Worm (Caenorhabditis elegans): ENCODE results near the gene F41G3.3.

Gene F41G3.3

ce11 chrII:6734674-6735073 is 21.7 kb upstream of the F41G3.3 start, which contains the start of gene T14B4.3:
TSS of gene T14B4.3 (plus strand) at chrII:6734937.
- no peak for TF ChIP-seq unc-62 (GFP tag; optimal IDR thresholded peaks at IDR 0.05)
- peak; percentile 15 for TF ChIP-seq lsy-12 (tag; optimal IDR thresholded peaks at IDR 0.05)
- peak; percentile 93 for TF ChIP-seq pha-4 (tag; optimal IDR thresholded peaks at IDR 0.05)
- TF ChIP-seq nhr-76 (tag; optimal IDR thresholded peaks at IDR 0.05) = no peak
- TF ChIP-seq ZK546.5 (tag; optimal IDR thresholded peaks at IDR 0.05) = no peak
- no peak for TF ChIP-seq elt-3 (tag; optimal IDR thresholded peaks at IDR 0.05)
- peak; percentile 69 for TF ChIP-seq nfya-1 (tag; optimal IDR thresholded peaks at IDR 0.05; ENCODE audit: insufficient read depth)
- no peak for TF ChIP-seq unc-39 (tag; optimal IDR thresholded peaks at IDR 0.05)
- TF ChIP-seq ztf-11 (tag; optimal IDR thresholded peaks at IDR 0.05) = no peak
- no peak for TF ChIP-seq mdl-1 (tag; optimal IDR thresholded peaks at IDR 0.05)
- peak; percentile 25 for TF ChIP-seq snpc-4 (tag; optimal IDR thresholded peaks at IDR 0.05)
- TF ChIP-seq fkh-10 (GFP tag; optimal IDR thresholded peaks at IDR 0.05) = no peak
- TF ChIP-seq nhr-23 (tag; optimal IDR thresholded peaks at IDR 0.05) = peak; percentile 44
- no peak for TF ChIP-seq nhr-237 (tag; optimal IDR thresholded peaks at IDR 0.05)
- no peak for TF ChIP-seq ceh-82 (tag; optimal IDR thresholded peaks at IDR 0.05)
- no peak for TF ChIP-seq egl-27 (tag; optimal IDR thresholded peaks at IDR 0.05)
- peak; percentile 69 for TF ChIP-seq nhr-43 (tag; optimal IDR thresholded peaks at IDR 0.05; ENCODE audit: poor library complexity, severe bottlenecking)
- no peak for TF ChIP-seq ztf-4 (tag; optimal IDR thresholded peaks at IDR 0.05)
- no peak for TF ChIP-seq daf-12 (tag; optimal IDR thresholded peaks at IDR 0.05)
- TF ChIP-seq eor-1 (tag; optimal IDR thresholded peaks at IDR 0.05) = no peak
- TF ChIP-seq jun-1 (tag; optimal IDR thresholded peaks at IDR 0.05) = no peak
- TF ChIP-seq tbx-2 (tag; optimal IDR thresholded peaks at IDR 0.05) = no peak
- TF ChIP-seq egl-5 (tag; optimal IDR thresholded peaks at IDR 0.05) = peak; percentile 21
- no peak for TF ChIP-seq sea-2 (GFP tag; optimal IDR thresholded peaks at IDR 0.05)
- TF ChIP-seq nhr-11 (tag; optimal IDR thresholded peaks at IDR 0.05) = no peak
- TF ChIP-seq nhr-25 (tag; optimal IDR thresholded peaks at IDR 0.05) = peak; percentile 54
- TF ChIP-seq nhr-77 (tag; optimal IDR thresholded peaks at IDR 0.05) = no peak
- peak; percentile 87 for TF ChIP-seq lin-15B (tag; optimal IDR thresholded peaks at IDR 0.05)
- no peak for TF ChIP-seq zag-1 (tag; optimal IDR thresholded peaks at IDR 0.05)
- no peak for TF ChIP-seq R02D3.7 (tag; optimal IDR thresholded peaks at IDR 0.05)
- peak; percentile 54 for TF ChIP-seq pqm-1 (tag; optimal IDR thresholded peaks at IDR 0.05)
- TF ChIP-seq ceh-9 (tag; optimal IDR thresholded peaks at IDR 0.05) = no peak
- TF ChIP-seq lin-39 (tag; optimal IDR thresholded peaks at IDR 0.05) = peak; percentile 17
- TF ChIP-seq elt-2 (tag; optimal IDR thresholded peaks at IDR 0.05) = peak; percentile 27
- no peak for TF ChIP-seq elt-1 (tag; optimal IDR thresholded peaks at IDR 0.05)

- TF ChIP-seq nhr-12 (tag; optimal IDR thresholded peaks at IDR 0.05) (no peak), ztf-4 (tag; optimal IDR thresholded peaks at IDR 0.05) (no peak), pqm-1 (tag; optimal IDR thresholded peaks at IDR 0.05) (no peak), nhr-67 (tag; optimal IDR thresholded peaks at IDR 0.05) (no peak), aly-2 (tag; optimal IDR thresholded peaks at IDR 0.05) (no peak), ceh-82 (tag; optimal IDR thresholded peaks at IDR 0.05) (no peak), ZK546.5 (tag; optimal IDR thresholded peaks at IDR 0.05) (no peak), ama-1 (optimal IDR thresholded peaks at IDR 0.05) (no peak), egl-5 (tag; optimal IDR thresholded peaks at IDR 0.05) (no peak), nhr-43 (tag; optimal IDR thresholded peaks at IDR 0.05; ENCODE audit: poor library complexity, severe bottlenecking) (no peak), elt-3 (tag; optimal IDR thresholded peaks at IDR 0.05) (no peak), ceh-28 (tag; optimal IDR thresholded peaks at IDR 0.05) (no peak), lin-39 (tag; optimal IDR thresholded peaks at IDR 0.05) (no peak), nhr-28 (tag; optimal IDR thresholded peaks at IDR 0.05) (no peak), daf-12 (tag; optimal IDR thresholded peaks at IDR 0.05) (no peak), mml-1 (tag; optimal IDR thresholded peaks at IDR 0.05) (no peak), lsy-12 (tag; optimal IDR thresholded peaks at IDR 0.05) (no peak)
Observed at ce11 chrII:6736066-6736465, 20.3 kb upstream of the F41G3.3 start, which contains the start of gene mrps-18.C. TSS of gene mrps-18.C (plus strand) at chrII:6736203.

- no peak for TF ChIP-seq unc-39 (tag; optimal IDR thresholded peaks at IDR 0.05)
- TF ChIP-seq nhr-76 (tag; optimal IDR thresholded peaks at IDR 0.05) = no peak
Observed at ce11 chrII:6736604-6737003, 19.7 kb upstream of the F41G3.3 start, which contains the start of gene T14B4.1. TSS of gene T14B4.1 (plus strand) at chrII:6736904.
